Fruit fly (Drosophila melanogaster) whole organism, embryonic: ENCODE measurements around the gene CG13930.

ENCODE experiments used
- CG42726 ChIP-seq: fragments of 200-800 bp; sonication (Bioruptor generic); IDR thresholded peaks from 2 replicates; pipeline ENCODE4 v1.3.6; 2022; ENCODE audit warnings: missing biosample characterization, missing genetic modification characterization; ENCODE audit not compliant: partially characterized antibody
- CG5245 ChIP-seq: fragments of 200-800 bp; sonication (Bioruptor generic); optimal IDR thresholded peaks from 3 replicates; lab custom pipeline; 2016; ENCODE audit warnings: missing biosample characterization, missing genetic modification characterization
- CG9817 ChIP-seq: fragments of 200-800 bp; sonication (Bioruptor generic); optimal IDR thresholded peaks from 2 replicates; lab custom pipeline; 2018; ENCODE audit warnings: missing biosample characterization, mild to moderate bottlenecking, missing genetic modification characterization, moderate library complexity
- bsh ChIP-seq, 2 experiments: fragments of 200-800 bp; sonication (Bioruptor generic); optimal IDR thresholded peaks; 2 replicates each; lab custom pipeline; 2017 to 2018; ENCODE audit warnings: mild to moderate bottlenecking in 2 of 2, missing biosample characterization in 2 of 2, missing genetic modification characterization in 2 of 2, moderate library complexity in 1 of 2

- TF ChIP-seq CG42726 (GFP tag; lab: Robert Waterston, UW) (no peak), CG9817 (no peak), CG5245 (GFP tag; lab: Kevin White, UChicago) (no peak), bsh (GFP tag; optimal IDR thresholded peaks at IDR 0.05; lab: Kevin White, UChicago) (no peak)
These were observed 10.6 kb upstream of the CG13930 start for dm6 chr3L:1683091-1683490.
